Worm (Caenorhabditis elegans): Measurements from ENCODE around the gene T23F11.4.

Gene T23F11.4

DNA sequence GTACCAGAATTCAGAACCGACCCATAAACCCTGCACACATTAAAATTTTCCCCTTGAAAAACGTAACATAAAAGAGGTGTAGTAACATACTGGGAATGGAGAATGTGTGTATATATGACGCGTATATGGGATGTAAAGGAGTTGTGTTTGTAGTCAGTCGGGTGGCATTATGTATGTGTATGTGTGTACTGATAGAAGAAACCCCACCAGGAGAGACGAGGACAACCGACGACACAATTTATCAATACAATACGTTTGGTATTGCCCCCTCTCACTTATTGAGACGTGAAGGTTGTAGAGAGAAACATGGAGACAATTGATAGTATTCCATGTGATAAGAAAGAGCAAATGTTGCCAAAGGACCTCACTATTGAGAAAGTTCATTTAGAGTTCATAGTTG, 2.9 kb upstream of the T23F11.4 start (continued):
- peak; percentile 21 for TF ChIP-seq dve-1 (tag; optimal IDR thresholded peaks at IDR 0.05; ENCODE audit: insufficient read depth)
- TF ChIP-seq lin-29 (GFP tag; IDR thresholded peaks at IDR 0.05): no peak
- no peak for TF ChIP-seq nhr-10 (tag; optimal IDR thresholded peaks at IDR 0.05)
- TF ChIP-seq egl-27 (tag; optimal IDR thresholded peaks at IDR 0.05): no peak
- no peak for TF ChIP-seq sdz-12 (GFP tag; optimal IDR thresholded peaks at IDR 0.05)
- peak; percentile 97 for TF ChIP-seq nhr-28 (tag; optimal IDR thresholded peaks at IDR 0.05)
- no peak for TF ChIP-seq Y48G9A.11 (GFP tag; IDR thresholded peaks at IDR 0.05)

DNA sequence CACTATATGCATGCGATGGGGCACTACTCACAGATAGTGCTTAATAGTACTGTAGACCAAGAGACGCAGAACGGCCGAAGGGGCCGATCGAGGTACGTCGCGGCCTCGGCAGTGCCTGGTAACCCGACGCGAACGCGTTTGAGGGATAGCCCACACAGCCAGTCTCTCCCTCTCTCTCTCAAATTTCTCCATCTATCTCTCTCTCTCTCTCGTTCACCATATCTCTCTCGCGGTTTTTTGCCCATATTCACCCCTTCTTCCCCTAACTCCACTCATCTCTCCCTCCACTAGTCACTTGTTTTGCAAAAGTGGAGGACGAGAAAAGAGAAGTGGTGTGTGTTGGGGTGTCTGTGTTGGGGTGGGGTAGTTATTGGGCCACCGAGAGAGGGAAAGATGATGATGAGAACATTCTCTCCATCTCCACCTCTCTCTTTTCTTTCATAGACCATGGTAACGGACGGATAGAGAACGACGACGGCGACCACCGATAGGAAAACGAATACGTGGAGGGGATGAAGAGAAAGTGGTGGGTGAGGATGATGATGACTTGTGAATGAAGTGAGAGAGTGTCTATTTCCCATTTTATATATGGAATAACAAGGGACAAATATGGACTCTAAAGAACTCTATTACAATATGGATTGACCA, 1.7 kb upstream of the T23F11.4 start:
- TF ChIP-seq mxl-3 (GFP tag; optimal IDR thresholded peaks at IDR 0.05) (peak; percentile 22), nhr-111 (GFP tag; optimal IDR thresholded peaks at IDR 0.05) (no peak), hlh-30 (tag; optimal IDR thresholded peaks at IDR 0.05; ENCODE audit: insufficient read depth) (peak; percentile 46), skn-1 (tag; optimal IDR thresholded peaks at IDR 0.05) (no peak), nhr-25 (tag; optimal IDR thresholded peaks at IDR 0.05; ENCODE audit: borderline replicate concordance, insufficient read depth) (peak; percentile 66), mep-1 (tag; optimal IDR thresholded peaks at IDR 0.05) (peak; percentile 59), nhr-28 (tag; optimal IDR thresholded peaks at IDR 0.05) (peak; percentile 39), hmg-1.1 (GFP tag; IDR thresholded peaks at IDR 0.05) (peak; percentile 62; the same call in 1 of the 2 replicates), rbr-2 (tag; optimal IDR thresholded peaks at IDR 0.05) (peak; percentile 70), unc-62 (GFP tag; optimal IDR thresholded peaks at IDR 0.05 in 1 of 2) (peak in 1 of 2 experiments; percentile 82), unc-62 (tag; optimal IDR thresholded peaks at IDR 0.05) (no peak), set-16 (GFP tag; IDR thresholded peaks at IDR 0.05) (peak; percentile 63), nhr-11 (tag; optimal IDR thresholded peaks at IDR 0.05) (peak; percentile 19), T20F7.1 (GFP tag; optimal IDR thresholded peaks at IDR 0.05) (no peak), ZK337.2 (GFP tag; IDR thresholded peaks at IDR 0.05) (no peak), mdl-1 (tag; optimal IDR thresholded peaks at IDR 0.05) (peak; percentile 26 to 78), lin-39 (tag; optimal IDR thresholded peaks at IDR 0.05) (no peak), hlh-11 (tag; optimal IDR thresholded peaks at IDR 0.05) (peak; percentile 59)

DNA sequence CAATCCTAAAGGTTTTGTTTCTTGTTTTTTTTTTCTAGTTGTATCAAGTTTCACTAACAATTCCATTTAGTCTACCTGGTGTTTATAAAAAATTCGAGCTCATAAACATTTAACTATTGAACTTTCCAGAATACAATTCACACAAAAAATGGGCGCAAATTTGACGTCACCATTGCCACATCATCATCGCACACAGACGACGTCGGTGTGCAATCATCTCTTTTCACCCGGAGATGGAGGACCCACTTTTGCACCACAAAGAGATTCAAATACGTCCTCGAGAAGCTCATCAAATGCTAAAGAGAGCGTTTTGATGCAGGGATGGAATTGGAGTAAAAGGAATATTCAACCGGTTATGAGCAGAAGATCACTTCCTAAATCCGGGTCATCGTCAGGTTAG, 5.7 kb downstream of the T23F11.4 start:
- TF ChIP-seq unc-62 (GFP tag; optimal IDR thresholded peaks at IDR 0.05 in 1 of 2) (peak in 1 of 2 experiments; percentile 65), unc-62 (tag; optimal IDR thresholded peaks at IDR 0.05) (no peak), aha-1 (tag) (peak; percentile 98), nhr-6 (tag; optimal IDR thresholded peaks at IDR 0.05) (no peak)

DNA sequence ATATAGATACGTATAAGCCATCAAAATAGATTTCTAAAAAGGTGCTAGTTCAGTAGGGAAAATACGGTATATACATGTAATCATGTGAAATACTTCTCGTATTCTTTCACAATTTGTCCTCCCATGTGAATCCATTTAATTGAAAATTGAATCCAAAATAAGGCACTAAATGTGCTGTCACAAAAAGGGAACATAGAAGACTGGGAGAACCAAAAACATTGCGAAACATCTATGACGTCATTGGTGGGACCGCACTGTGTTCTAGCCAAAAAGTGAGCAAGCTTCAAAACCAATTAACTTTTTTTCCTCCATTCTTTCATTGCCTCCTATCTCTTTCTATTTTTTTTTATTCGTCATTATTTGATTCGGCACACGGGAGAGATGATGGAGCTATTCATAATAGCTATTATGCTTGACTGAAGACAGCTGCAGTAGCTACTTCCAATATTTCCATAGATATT, 6.8 kb downstream of the T23F11.4 start, which contains the start of gene cdka-1:
Gene cdka-1 (plus strand): TSS at position 411 of the 461 bp plus-strand sequence.
- TF ChIP-seq php-3 (GFP tag; IDR thresholded peaks at IDR 0.05) (no peak), ZK546.5 (tag; optimal IDR thresholded peaks at IDR 0.05) (no peak), lsy-2 (tag; optimal IDR thresholded peaks at IDR 0.05) (peak in 1 of 2 experiments; percentile 35), F37D6.2 (tag; optimal IDR thresholded peaks at IDR 0.05) (peak; percentile 13), ceh-20 (GFP tag; IDR thresholded peaks at IDR 0.05) (no peak), nhr-77 (tag; optimal IDR thresholded peaks at IDR 0.05) (no peak), lim-7 (GFP tag; IDR thresholded peaks at IDR 0.05) (no peak), cey-2 (tag; optimal IDR thresholded peaks at IDR 0.05; ENCODE audit: borderline replicate concordance, insufficient read depth) (no peak), unc-62 (GFP tag; optimal IDR thresholded peaks at IDR 0.05 in 1 of 2) (no peak), unc-62 (tag; optimal IDR thresholded peaks at IDR 0.05) (no peak), mxl-3 (GFP tag; optimal IDR thresholded peaks at IDR 0.05) (no peak), madf-9 (GFP tag; conservative IDR thresholded peaks at IDR 0.05) (no peak), daf-19 (GFP tag; conservative IDR thresholded peaks at IDR 0.05) (no peak), ctbp-1 (GFP tag; IDR thresholded peaks at IDR 0.05) (0 out of 2 replicates have a peak, but pooled peaks have one; percentile 31), ceh-62 (tag; optimal IDR thresholded peaks at IDR 0.05) (no peak), zip-11 (GFP tag; IDR thresholded peaks at IDR 0.05) (no peak), ces-1 (GFP tag; optimal IDR thresholded peaks at IDR 0.05) (peak; percentile 81), lin-29 (GFP tag; IDR thresholded peaks at IDR 0.05) (no peak), spr-3 (GFP tag; optimal IDR thresholded peaks at IDR 0.05) (no peak), ztf-11 (tag; optimal IDR thresholded peaks at IDR 0.05) (no peak), rbr-2 (tag; optimal IDR thresholded peaks at IDR 0.05) (peak; percentile 12), lin-15B (tag; optimal IDR thresholded peaks at IDR 0.05) (no peak), ceh-82 (tag; optimal IDR thresholded peaks at IDR 0.05) (no peak), mxl-2 (GFP tag; conservative IDR thresholded peaks at IDR 0.05) (no peak)
